Worm (Caenorhabditis elegans) whole organism, young adult: ENCODE data around the gene srg-11.

ENCODE experiments used
- B0019.2 ChIP-seq: fragments of 200-800 bp; sonication (Bioruptor generic); conservative IDR thresholded peaks from 2 replicates; pipeline ENCODE4 v1.3.6; 2022; ENCODE audit warnings: missing genetic modification reagents, missing genetic modification characterization, missing compliant biosample characterization
- C17E4.6 ChIP-seq: fragments of 200-800 bp; sonication (Bioruptor generic); IDR thresholded peaks from 2 replicates; pipeline ENCODE4 v1.3.6; 2022; ENCODE audit warnings: missing genetic modification reagents, missing genetic modification characterization, missing compliant biosample characterization
- D2030.7 ChIP-seq: fragments of 200-800 bp; sonication (Bioruptor generic); IDR thresholded peaks from 2 replicates; pipeline ENCODE4 v1.3.6; 2022; ENCODE audit warnings: missing genetic modification reagents, missing genetic modification characterization, missing compliant biosample characterization
- F23B12.7 ChIP-seq: sonication (generic microtip); optimal IDR thresholded peaks from 2 replicates; lab custom pipeline; 2017; ENCODE audit warnings: missing genetic modification characterization, mild to moderate bottlenecking, missing compliant biosample characterization, antibody characterized with exemption, moderate library complexity; ENCODE audit not compliant: insufficient read depth
- F33H1.4 ChIP-seq: fragments of 200-800 bp; sonication (Bioruptor generic); IDR thresholded peaks from 2 replicates; pipeline ENCODE4 v1.3.6; 2022; ENCODE audit warnings: missing genetic modification reagents, missing genetic modification characterization, missing compliant biosample characterization
- F52B5.7 ChIP-seq: sonication (generic microtip); optimal IDR thresholded peaks from 2 replicates; lab custom pipeline; 2016; ENCODE audit warnings: mild to moderate bottlenecking, missing genetic modification characterization, missing compliant biosample characterization
- F57A8.1 ChIP-seq: fragments of 200-800 bp; sonication (Bioruptor generic); optimal IDR thresholded peaks from 2 replicates; lab custom pipeline; 2018; ENCODE audit warnings: mild to moderate bottlenecking, missing genetic modification characterization, moderate library complexity, missing compliant biosample characterization
- K11D2.4 ChIP-seq: fragments of 200-800 bp; sonication (Bioruptor generic); IDR thresholded peaks from 2 replicates; pipeline ENCODE4 v1.3.6; 2022; ENCODE audit warnings: missing genetic modification reagents, missing genetic modification characterization, missing compliant biosample characterization
- K12H6.12 ChIP-seq: fragments of 200-800 bp; sonication (Bioruptor generic); optimal IDR thresholded peaks from 2 replicates; lab custom pipeline; 2018; ENCODE audit warnings: mild to moderate bottlenecking, missing genetic modification characterization, missing compliant biosample characterization
- Y56A3A.18 ChIP-seq: fragments of 200-800 bp; sonication (Bioruptor generic); IDR thresholded peaks from 2 replicates; pipeline ENCODE4 v1.3.6; 2022; ENCODE audit warnings: missing genetic modification reagents, missing genetic modification characterization, missing compliant biosample characterization
- Y67H2A.10 ChIP-seq: fragments of 200-800 bp; sonication (Bioruptor generic); conservative IDR thresholded peaks from 2 replicates; pipeline ENCODE4 v1.3.6; 2022; ENCODE audit warnings: missing genetic modification reagents, missing genetic modification characterization, missing compliant biosample characterization
- ZK185.1 ChIP-seq: sonication (generic microtip); optimal IDR thresholded peaks from 2 replicates; lab custom pipeline; 2016; ENCODE audit warnings: mild to moderate bottlenecking, missing genetic modification characterization, missing compliant biosample characterization; ENCODE audit not compliant: poor library complexity, severe bottlenecking
- athp-1 ChIP-seq: sonication (generic microtip); optimal IDR thresholded peaks from 2 replicates; lab custom pipeline; 2017; ENCODE audit warnings: mild to moderate bottlenecking, missing genetic modification characterization, missing compliant biosample characterization
- attf-3 ChIP-seq: fragments of 200-800 bp; sonication (Bioruptor generic); conservative IDR thresholded peaks from 2 replicates; pipeline ENCODE4 v1.3.6; 2022; ENCODE audit warnings: missing genetic modification reagents, missing genetic modification characterization, missing compliant biosample characterization
- attf-6 ChIP-seq: fragments of 200-800 bp; sonication (Bioruptor generic); IDR thresholded peaks from 2 replicates; pipeline ENCODE4 v1.3.6; 2022; ENCODE audit warnings: missing genetic modification reagents, missing genetic modification characterization, missing compliant biosample characterization
- bed-2 ChIP-seq: fragments of 200-800 bp; sonication (Bioruptor generic); IDR thresholded peaks from 2 replicates; pipeline ENCODE4 v1.3.6; 2022; ENCODE audit warnings: missing genetic modification reagents, missing genetic modification characterization, missing compliant biosample characterization
- cebp-2 ChIP-seq: fragments of 200-800 bp; sonication (Bioruptor generic); IDR thresholded peaks from 2 replicates; pipeline ENCODE4 v1.3.6; 2022; ENCODE audit warnings: missing genetic modification characterization, missing compliant biosample characterization
- ceh-27 ChIP-seq: fragments of 200-800 bp; sonication (Bioruptor generic); optimal IDR thresholded peaks from 2 replicates; lab custom pipeline; 2018; ENCODE audit warnings: mild to moderate bottlenecking, missing genetic modification characterization, moderate library complexity, missing compliant biosample characterization
- ceh-40 ChIP-seq: fragments of 200-800 bp; sonication (Bioruptor generic); IDR thresholded peaks from 2 replicates; pipeline ENCODE4 v1.3.6; 2022; ENCODE audit warnings: missing genetic modification characterization, missing compliant biosample characterization
- ceh-91 ChIP-seq: fragments of 200-800 bp; sonication (Bioruptor generic); IDR thresholded peaks from 2 replicates; pipeline ENCODE4 v1.3.6; 2022; ENCODE audit warnings: missing genetic modification reagents, missing genetic modification characterization, missing compliant biosample characterization
- chd-7 ChIP-seq: sonication (generic microtip); optimal IDR thresholded peaks from 2 replicates; lab custom pipeline; 2016; ENCODE audit warnings: mild to moderate bottlenecking, missing genetic modification characterization, moderate library complexity, missing compliant biosample characterization
- dox-1 ChIP-seq: fragments of 200-800 bp; sonication (Bioruptor generic); IDR thresholded peaks from 2 replicates; pipeline ENCODE4 v1.3.6; 2022; ENCODE audit warnings: missing genetic modification reagents, missing genetic modification characterization, missing compliant biosample characterization
- dpl-1 ChIP-seq: fragments of 150-350 bp; optimal IDR thresholded peaks from 2 replicates; lab custom pipeline; 2014; ENCODE audit warnings: missing biosample characterization, missing genetic modification reagents, missing genetic modification characterization
- efl-1 ChIP-seq: fragments of 150-350 bp; optimal IDR thresholded peaks from 2 replicates; lab custom pipeline; 2014; ENCODE audit warnings: missing biosample characterization, missing genetic modification reagents, missing genetic modification characterization
- ekl-4 ChIP-seq: fragments of 200-800 bp; sonication (Bioruptor generic); IDR thresholded peaks from 2 replicates; pipeline ENCODE4 v1.3.6; 2022; ENCODE audit warnings: missing genetic modification reagents, missing genetic modification characterization, missing compliant biosample characterization
- ets-4 ChIP-seq: fragments of 200-800 bp; sonication (Bioruptor generic); optimal IDR thresholded peaks from 2 replicates; lab custom pipeline; 2018; ENCODE audit warnings: mild to moderate bottlenecking, missing genetic modification characterization, missing compliant biosample characterization
- gei-17 ChIP-seq: fragments of 200-800 bp; sonication (Bioruptor generic); optimal IDR thresholded peaks from 2 replicates; lab custom pipeline; 2018; ENCODE audit warnings: mild to moderate bottlenecking, missing genetic modification characterization, missing compliant biosample characterization
- him-1 ChIP-seq: sonication (generic microtip); optimal IDR thresholded peaks from 2 replicates; lab custom pipeline; 2016; ENCODE audit warnings: missing genotype, missing genetic modification reagents, missing genetic modification characterization, missing compliant biosample characterization
- hlh-12 ChIP-seq: sonication (generic microtip); optimal IDR thresholded peaks from 2 replicates; lab custom pipeline; 2016; ENCODE audit warnings: missing genetic modification characterization, missing compliant biosample characterization
- hsf-1 ChIP-seq: fragments of 200-800 bp; sonication (Bioruptor generic); IDR thresholded peaks from 2 replicates; pipeline ENCODE4 v1.3.6; 2022; ENCODE audit warnings: missing genetic modification reagents, missing genetic modification characterization, missing compliant biosample characterization
- let-607 ChIP-seq, 2 experiments: fragments of 200-800 bp in 1 of 2; sonication (Bioruptor generic) in 1 of 2; sonication (generic microtip) in 1 of 2; optimal IDR thresholded peaks; 2 replicates each; lab custom pipeline; 2016 to 2018; ENCODE audit warnings: mild to moderate bottlenecking in 2 of 2, missing compliant biosample characterization in 2 of 2, missing genetic modification characterization in 2 of 2, moderate library complexity in 2 of 2, missing genotype in 1 of 2
- lin-54 ChIP-seq: fragments of 200-800 bp; sonication (Bioruptor generic); optimal IDR thresholded peaks from 2 replicates; lab custom pipeline; 2018; ENCODE audit warnings: mild to moderate bottlenecking, missing genetic modification characterization, missing compliant biosample characterization
- lir-1 ChIP-seq: fragments of 200-800 bp; sonication (Bioruptor generic); conservative IDR thresholded peaks from 2 replicates; pipeline ENCODE4 v1.3.6; 2022; ENCODE audit warnings: missing genetic modification reagents, missing genetic modification characterization, missing compliant biosample characterization
- mes-4 ChIP-seq: sonication (generic microtip); optimal IDR thresholded peaks from 2 replicates; lab custom pipeline; 2016; ENCODE audit warnings: missing genotype, missing genetic modification characterization, missing compliant biosample characterization
- nhr-90 ChIP-seq: sonication (generic microtip); optimal IDR thresholded peaks from 2 replicates; lab custom pipeline; 2016; ENCODE audit warnings: missing genotype, mild to moderate bottlenecking, missing genetic modification characterization, missing compliant biosample characterization
- pbrm-1 ChIP-seq: fragments of 200-800 bp; sonication (Bioruptor generic); IDR thresholded peaks from 2 replicates; pipeline ENCODE4 v1.3.6; 2022; ENCODE audit warnings: missing genetic modification reagents, missing genetic modification characterization, missing compliant biosample characterization
- repo-1 ChIP-seq: sonication (generic microtip); optimal IDR thresholded peaks from 2 replicates; lab custom pipeline; 2017; ENCODE audit warnings: mild to moderate bottlenecking, missing genetic modification characterization, missing compliant biosample characterization
- rpc-1 ChIP-seq, 2 experiments: fragments of 150-350 bp in 1 of 2; sonication (generic microtip) in 1 of 2; optimal IDR thresholded peaks; 2 replicates each; lab custom pipeline; 2014 to 2018; ENCODE audit warnings: missing biosample characterization in 1 of 2, missing genetic modification characterization in 1 of 2, missing genetic modification reagents in 1 of 2, missing genotype in 1 of 2
- sdz-38 ChIP-seq: sonication (generic microtip); optimal IDR thresholded peaks from 2 replicates; lab custom pipeline; 2016; ENCODE audit warnings: missing genotype, missing genetic modification characterization, missing compliant biosample characterization
- snpc-1.3 ChIP-seq: sonication (generic microtip); optimal IDR thresholded peaks from 2 replicates; lab custom pipeline; 2017; ENCODE audit warnings: missing genetic modification characterization, mild to moderate bottlenecking, missing compliant biosample characterization, antibody characterized with exemption, moderate library complexity, missing genotype, missing genetic modification reagents; ENCODE audit not compliant: insufficient read depth
- snpc-3.4 ChIP-seq: sonication (generic microtip); optimal IDR thresholded peaks from 2 replicates; lab custom pipeline; 2017; ENCODE audit warnings: missing genetic modification characterization, mild to moderate bottlenecking, missing compliant biosample characterization, antibody characterized with exemption, moderate library complexity, missing genotype, missing genetic modification reagents
- snpc-4 ChIP-seq, 5 experiments: fragments of 150-350 bp in 1 of 5; sonication (generic microtip) in 4 of 5; optimal IDR thresholded peaks; 2 replicates each; lab custom pipeline; 2014 to 2018; ENCODE audit warnings: missing genetic modification characterization in 5 of 5, missing biosample characterization in 3 of 5, antibody characterized with exemption in 2 of 5, mild to moderate bottlenecking in 2 of 5, missing compliant biosample characterization in 2 of 5, missing genotype in 2 of 5, moderate library complexity in 2 of 5, missing genetic modification reagents in 1 of 5
- sptf-2 ChIP-seq: fragments of 200-800 bp; sonication (Bioruptor generic); optimal IDR thresholded peaks from 2 replicates; lab custom pipeline; 2018; ENCODE audit warnings: mild to moderate bottlenecking, missing genetic modification characterization, missing compliant biosample characterization
- unc-62 ChIP-seq: fragments of 150-350 bp; optimal IDR thresholded peaks from 2 replicates; lab custom pipeline; 2014; ENCODE audit warnings: missing biosample characterization, missing genetic modification reagents, missing genetic modification characterization
- ztf-18 ChIP-seq: sonication (generic microtip); optimal IDR thresholded peaks from 2 replicates; lab custom pipeline; 2016; ENCODE audit warnings: missing genotype, mild to moderate bottlenecking, missing genetic modification characterization, missing compliant biosample characterization
- ztf-26 ChIP-seq: sonication (generic microtip); optimal IDR thresholded peaks from 2 replicates; lab custom pipeline; 2017; ENCODE audit warnings: missing genetic modification characterization, missing compliant biosample characterization
- ztf-28 ChIP-seq: fragments of 200-800 bp; sonication (Bioruptor generic); IDR thresholded peaks from 2 replicates; pipeline ENCODE4 v1.3.6; 2022; ENCODE audit warnings: missing genetic modification reagents, missing genetic modification characterization, missing compliant biosample characterization
- ztf-3 ChIP-seq: fragments of 200-800 bp; sonication (Bioruptor generic); optimal IDR thresholded peaks from 2 replicates; lab custom pipeline; 2018; ENCODE audit warnings: mild to moderate bottlenecking, missing genetic modification characterization, missing compliant biosample characterization

The srg-11 gene

ce11 chrIII:4693281-4693680 lies 13.5 kb downstream of the srg-11 start, which contains the start of gene nifk-1 (continued):
- TF ChIP-seq sdz-38: no peak
- peak; percentile 22 for TF ChIP-seq K12H6.12 (tag; lab: Kevin White, UChicago)
- peak; percentile 56 for TF ChIP-seq efl-1 (GFP tag; lab: Kevin White, UChicago)
- no peak for TF ChIP-seq ceh-91
- no peak for TF ChIP-seq B0019.2 (GFP tag; lab: Robert Waterston, UW)
- no peak for TF ChIP-seq sptf-2 (GFP tag; lab: Kevin White, UChicago)
- TF ChIP-seq lin-54 (GFP tag; lab: Kevin White, UChicago): peak; percentile 73
- no peak for TF ChIP-seq rpc-1 (optimal IDR thresholded peaks at IDR 0.05; lab: Kevin White, UChicago)
- TF ChIP-seq rpc-1 (tag; optimal IDR thresholded peaks at IDR 0.05; lab: Kevin White, UChicago): no peak
- no peak for TF ChIP-seq hlh-12 (tag; lab: Kevin White, UChicago)
- TF ChIP-seq ekl-4 (GFP tag; lab: Robert Waterston, UW): no peak
- TF ChIP-seq ztf-3 (GFP tag; lab: Kevin White, UChicago): no peak
- TF ChIP-seq repo-1 (tag; lab: Kevin White, UChicago): no peak
- TF ChIP-seq chd-7 (tag; lab: Kevin White, UChicago): no peak
- no peak for TF ChIP-seq athp-1 (tag; lab: Kevin White, UChicago)
- TF ChIP-seq ceh-40: no peak
- TF ChIP-seq Y56A3A.18 (GFP tag; lab: Robert Waterston, UW): no peak
- no peak for TF ChIP-seq Y67H2A.10 (GFP tag; lab: Robert Waterston, UW)
- peak; percentile 7 for TF ChIP-seq ZK185.1
- no peak for TF ChIP-seq snpc-1.3 (tag; lab: Kevin White, UChicago)
- TF ChIP-seq F57A8.1: no peak
- no peak for TF ChIP-seq nhr-90 (tag; lab: Kevin White, UChicago)
- no peak for TF ChIP-seq ets-4 (GFP tag; lab: Kevin White, UChicago)
- no peak for TF ChIP-seq cebp-2
- TF ChIP-seq him-1 (tag; lab: Kevin White, UChicago): no peak
- no peak for TF ChIP-seq unc-62 (GFP tag; lab: Kevin White, UChicago)
- TF ChIP-seq dox-1 (GFP tag; lab: Robert Waterston, UW): peak; percentile 84
- no peak for TF ChIP-seq ztf-26 (tag; lab: Kevin White, UChicago)
- TF ChIP-seq C17E4.6 (GFP tag; lab: Robert Waterston, UW): no peak
- TF ChIP-seq K11D2.4 (GFP tag; lab: Robert Waterston, UW): no peak
- TF ChIP-seq let-607 (tag; optimal IDR thresholded peaks at IDR 0.05; lab: Kevin White, UChicago): peak in 1 of 2 experiments; percentile 22
- TF ChIP-seq mes-4 (tag; lab: Kevin White, UChicago): no peak
- no peak for TF ChIP-seq snpc-4 (GFP tag; optimal IDR thresholded peaks at IDR 0.05; lab: Kevin White, UChicago)
- TF ChIP-seq snpc-4 (tag; optimal IDR thresholded peaks at IDR 0.05; lab: Kevin White, UChicago): peak in 3 of 4 experiments; percentile 28 to 69 (median 68)
- no peak for TF ChIP-seq attf-6 (GFP tag; lab: Robert Waterston, UW)
- no peak for TF ChIP-seq lir-1 (GFP tag; lab: Robert Waterston, UW)
- 0 out of 2 replicates have a peak, but pooled peaks have one; percentile 54 for TF ChIP-seq pbrm-1 (GFP tag; lab: Robert Waterston, UW)
- TF ChIP-seq F52B5.7 (tag; lab: Kevin White, UChicago): no peak
- TF ChIP-seq ztf-28 (GFP tag; lab: Robert Waterston, UW): no peak
- TF ChIP-seq ztf-18 (tag; lab: Kevin White, UChicago): peak; percentile 95
- no peak for TF ChIP-seq gei-17
- peak; percentile 57 for TF ChIP-seq F23B12.7 (tag; lab: Kevin White, UChicago)
- TF ChIP-seq hsf-1 (GFP tag; lab: Robert Waterston, UW): no peak
- peak; percentile 44 for TF ChIP-seq F33H1.4 (GFP tag; lab: Robert Waterston, UW)
- no peak for TF ChIP-seq ceh-27 (GFP tag; lab: Kevin White, UChicago)
- TF ChIP-seq attf-3 (GFP tag; lab: Robert Waterston, UW): no peak
- TF ChIP-seq dpl-1 (GFP tag; lab: Kevin White, UChicago): peak; percentile 34
- TF ChIP-seq snpc-3.4 (tag; lab: Kevin White, UChicago): peak; percentile 23
- no peak for TF ChIP-seq D2030.7 (GFP tag; lab: Robert Waterston, UW)
- no peak for TF ChIP-seq bed-2 (GFP tag; lab: Robert Waterston, UW)
